Fruit fly (Drosophila melanogaster) whole organism, embryonic: Measurements from ENCODE around the gene amos.
A peak's percentile ranks its signal among the peaks of the same experiment; 100 is the strongest.

Source experiments
- Atf-2 ChIP-seq: fragments of 200-800 bp; sonication (Bioruptor generic); optimal IDR thresholded peaks from 2 replicates; lab custom pipeline; 2016; ENCODE audit warnings: missing biosample characterization, missing genetic modification characterization
- CG10654 ChIP-seq: fragments of 200-800 bp; sonication (Bioruptor generic); optimal IDR thresholded peaks from 2 replicates; lab custom pipeline; 2016; ENCODE audit warnings: missing biosample characterization, missing genetic modification characterization
- CG11093 ChIP-seq: fragments of 200-800 bp; sonication (Bioruptor generic); IDR thresholded peaks from 3 replicates; pipeline ENCODE4 v1.3.6; 2022; ENCODE audit warnings: missing biosample characterization, missing genetic modification characterization
- CG11456 ChIP-seq: fragments of 200-800 bp; sonication (Bioruptor generic); IDR thresholded peaks from 3 replicates; pipeline ENCODE4 v1.3.6; 2022; ENCODE audit warnings: missing biosample characterization, missing genetic modification characterization
- CG15073 ChIP-seq: fragments of 200-800 bp; sonication (Bioruptor generic); optimal IDR thresholded peaks from 2 replicates; lab custom pipeline; 2016; ENCODE audit warnings: missing biosample characterization, missing genetic modification characterization
- CG17359 ChIP-seq: fragments of 200-800 bp; sonication (Bioruptor generic); optimal IDR thresholded peaks from 3 replicates; lab custom pipeline; 2018; ENCODE audit warnings: missing biosample characterization, mild to moderate bottlenecking, missing genetic modification characterization, moderate library complexity
- CG31388 ChIP-seq: fragments of 200-800 bp; sonication (Bioruptor generic); optimal IDR thresholded peaks from 2 replicates; lab custom pipeline; 2016; ENCODE audit warnings: missing biosample characterization, missing genetic modification characterization
- CG4404 ChIP-seq: fragments of 200-800 bp; sonication (Bioruptor generic); IDR thresholded peaks from 2 replicates; pipeline ENCODE4 v1.3.6; 2022; ENCODE audit warnings: missing biosample characterization, missing genetic modification characterization
- CG5245 ChIP-seq: fragments of 200-800 bp; sonication (Bioruptor generic); optimal IDR thresholded peaks from 3 replicates; lab custom pipeline; 2016; ENCODE audit warnings: missing biosample characterization, missing genetic modification characterization
- CG6854 ChIP-seq: fragments of 200-800 bp; sonication (Bioruptor generic); optimal IDR thresholded peaks from 3 replicates; lab custom pipeline; 2017; ENCODE audit warnings: missing biosample characterization, mild to moderate bottlenecking, missing genetic modification characterization
- CG7372 ChIP-seq: fragments of 200-800 bp; sonication (Bioruptor generic); IDR thresholded peaks from 2 replicates; pipeline ENCODE4 v1.3.6; 2022; ENCODE audit warnings: missing biosample characterization, missing genetic modification characterization
- CG7556 ChIP-seq: fragments of 200-800 bp; sonication (Bioruptor generic); optimal IDR thresholded peaks from 2 replicates; lab custom pipeline; 2017; ENCODE audit warnings: missing biosample characterization, mild to moderate bottlenecking, missing genetic modification characterization
- CG7928 ChIP-seq: fragments of 200-800 bp; sonication (Bioruptor generic); optimal IDR thresholded peaks from 2 replicates; lab custom pipeline; 2017; ENCODE audit warnings: missing biosample characterization, mild to moderate bottlenecking, missing genetic modification characterization
- CG8924 ChIP-seq: fragments of 200-800 bp; optimal IDR thresholded peaks from 3 replicates; lab custom pipeline; 2019; ENCODE audit warnings: missing biosample characterization, mild to moderate bottlenecking, missing genetic modification characterization, moderate library complexity
- CG9437 ChIP-seq: fragments of 200-800 bp; sonication (Bioruptor generic); optimal IDR thresholded peaks from 2 replicates; lab custom pipeline; 2018; ENCODE audit warnings: missing biosample characterization, mild to moderate bottlenecking, missing genetic modification characterization
- CG9797 ChIP-seq: fragments of 200-800 bp; sonication (Bioruptor generic); optimal IDR thresholded peaks from 3 replicates; lab custom pipeline; 2018; ENCODE audit warnings: missing biosample characterization, mild to moderate bottlenecking, missing genetic modification characterization
- CTCF ChIP-seq: fragments of 200-800 bp; sonication (Bioruptor generic); optimal IDR thresholded peaks from 2 replicates; lab custom pipeline; 2017; ENCODE audit warnings: missing biosample characterization, mild to moderate bottlenecking, missing genetic modification characterization, moderate library complexity
- Camta ChIP-seq: fragments of 200-800 bp; sonication (Bioruptor generic); optimal IDR thresholded peaks from 2 replicates; lab custom pipeline; 2016; ENCODE audit warnings: missing biosample characterization, missing genetic modification characterization
- D19B ChIP-seq: fragments of 200-800 bp; sonication (Bioruptor generic); optimal IDR thresholded peaks from 2 replicates; lab custom pipeline; 2017; ENCODE audit warnings: missing biosample characterization, mild to moderate bottlenecking, missing genetic modification characterization
- Dp ChIP-seq: fragments of 200-800 bp; sonication (Bioruptor generic); optimal IDR thresholded peaks from 2 replicates; lab custom pipeline; 2018; ENCODE audit warnings: missing biosample characterization, mild to moderate bottlenecking, missing genetic modification characterization, moderate library complexity
- Dref ChIP-seq: fragments of 200-800 bp; sonication (Bioruptor generic); IDR thresholded peaks from 2 replicates; pipeline ENCODE4 v1.3.6; 2022; ENCODE audit warnings: missing biosample characterization, missing genetic modification characterization
- HLH4C ChIP-seq: fragments of 200-800 bp; sonication (Bioruptor generic); IDR thresholded peaks from 3 replicates; pipeline ENCODE4 v1.3.6; 2022; ENCODE audit warnings: missing biosample characterization, missing genetic modification characterization; ENCODE audit not compliant: partially characterized antibody
- Hand ChIP-seq: fragments of 200-800 bp; sonication (Bioruptor generic); optimal IDR thresholded peaks from 2 replicates; lab custom pipeline; 2017; ENCODE audit warnings: mild to moderate bottlenecking, missing biosample characterization, missing genetic modification reagents, missing genetic modification characterization
- MBD-R2 ChIP-seq: fragments of 200-800 bp; sonication (Bioruptor generic); IDR thresholded peaks from 2 replicates; pipeline ENCODE4 v1.3.6; 2022; ENCODE audit warnings: missing biosample characterization, missing genetic modification characterization
- Neu2 ChIP-seq: fragments of 200-800 bp; sonication (Bioruptor generic); optimal IDR thresholded peaks from 3 replicates; lab custom pipeline; 2016; ENCODE audit warnings: missing biosample characterization, missing genetic modification characterization, borderline replicate concordance
- Oaz ChIP-seq: fragments of 200-800 bp; sonication (Bioruptor generic); IDR thresholded peaks from 2 replicates; pipeline ENCODE4 v1.3.6; 2022; ENCODE audit warnings: missing biosample characterization, missing genetic modification characterization
- Pdp1 ChIP-seq, 2 experiments: fragments of 200-800 bp; sonication (Bioruptor generic); optimal IDR thresholded peaks; 3 replicates each; lab custom pipeline; 2016; ENCODE audit warnings: missing biosample characterization in 2 of 2, missing genetic modification characterization in 2 of 2, mild to moderate bottlenecking in 1 of 2, moderate library complexity in 1 of 2
- Six4 ChIP-seq: fragments of 200-800 bp; sonication (Bioruptor generic); optimal IDR thresholded peaks from 2 replicates; lab custom pipeline; 2016; ENCODE audit warnings: missing biosample characterization, missing genetic modification characterization
- Xrp1 ChIP-seq: fragments of 200-800 bp; sonication (Bioruptor generic); IDR thresholded peaks from 2 replicates; pipeline ENCODE4 v1.3.6; 2022; ENCODE audit warnings: missing biosample characterization, missing genetic modification characterization
- ase ChIP-seq: fragments of 200-800 bp; sonication (Bioruptor generic); IDR thresholded peaks from 3 replicates; pipeline ENCODE4 v1.3.6; 2022; ENCODE audit warnings: missing biosample characterization, missing genetic modification characterization
- cas ChIP-seq: fragments of 200-800 bp; sonication (Bioruptor generic); IDR thresholded peaks from 2 replicates; pipeline ENCODE4 v1.3.6; 2022; ENCODE audit warnings: missing biosample characterization, missing genetic modification characterization
- cato ChIP-seq: fragments of 200-800 bp; sonication (Bioruptor generic); optimal IDR thresholded peaks from 2 replicates; lab custom pipeline; 2016; ENCODE audit warnings: missing biosample characterization, missing genetic modification characterization, borderline replicate concordance
- caup ChIP-seq: fragments of 200-800 bp; sonication (Bioruptor generic); optimal IDR thresholded peaks from 3 replicates; lab custom pipeline; 2017; ENCODE audit warnings: missing biosample characterization, mild to moderate bottlenecking, missing genetic modification characterization, moderate library complexity; ENCODE audit not compliant: severe bottlenecking
- cwo ChIP-seq: fragments of 200-800 bp; sonication (Bioruptor generic); optimal IDR thresholded peaks from 3 replicates; lab custom pipeline; 2017; ENCODE audit warnings: missing biosample characterization, missing genetic modification characterization, mild to moderate bottlenecking, moderate library complexity, missing genetic modification reagents
- disco-r ChIP-seq: fragments of 200-800 bp; sonication (Bioruptor generic); optimal IDR thresholded peaks from 2 replicates; lab custom pipeline; 2016; ENCODE audit warnings: missing biosample characterization, missing genetic modification characterization
- dmrt11E ChIP-seq: fragments of 200-800 bp; sonication (Bioruptor generic); optimal IDR thresholded peaks from 3 replicates; lab custom pipeline; 2018; ENCODE audit warnings: missing biosample characterization, mild to moderate bottlenecking, missing genetic modification characterization, moderate library complexity
- gcm ChIP-seq: fragments of 200-800 bp; sonication (Bioruptor generic); optimal IDR thresholded peaks from 2 replicates; lab custom pipeline; 2019; ENCODE audit warnings: missing biosample characterization, mild to moderate bottlenecking, missing genetic modification characterization, moderate library complexity
- gcm2 ChIP-seq: fragments of 200-800 bp; sonication (Bioruptor generic); optimal IDR thresholded peaks from 2 replicates; lab custom pipeline; 2016; ENCODE audit warnings: missing biosample characterization, missing genetic modification characterization
- hbn ChIP-seq: fragments of 200-800 bp; sonication (Bioruptor generic); IDR thresholded peaks from 2 replicates; pipeline ENCODE4 v1.3.6; 2022; ENCODE audit warnings: missing biosample characterization, missing genetic modification characterization; ENCODE audit not compliant: partially characterized antibody
- inv ChIP-seq: fragments of 200-800 bp; sonication (Bioruptor generic); IDR thresholded peaks from 2 replicates; pipeline ENCODE4 v1.3.6; 2022; ENCODE audit warnings: missing biosample characterization, missing genetic modification characterization; ENCODE audit not compliant: partially characterized antibody
- lab ChIP-seq: fragments of 200-800 bp; sonication (Bioruptor generic); optimal IDR thresholded peaks from 3 replicates; lab custom pipeline; 2017; ENCODE audit warnings: missing biosample characterization, missing genetic modification characterization, mild to moderate bottlenecking, moderate library complexity, missing genetic modification reagents
- mam ChIP-seq: fragments of 200-800 bp; sonication (Bioruptor generic); optimal IDR thresholded peaks from 3 replicates; lab custom pipeline; 2016; ENCODE audit warnings: missing biosample characterization, missing genetic modification characterization
- odd ChIP-seq: fragments of 200-800 bp; sonication (Bioruptor generic); optimal IDR thresholded peaks from 2 replicates; lab custom pipeline; 2017; ENCODE audit warnings: missing biosample characterization, mild to moderate bottlenecking, missing genetic modification characterization
- onecut ChIP-seq: fragments of 200-800 bp; sonication (Bioruptor generic); IDR thresholded peaks from 2 replicates; pipeline ENCODE4 v1.3.6; 2022; ENCODE audit warnings: missing biosample characterization, missing genetic modification characterization
- p53 ChIP-seq: fragments of 200-800 bp; sonication (Bioruptor generic); optimal IDR thresholded peaks from 2 replicates; lab custom pipeline; 2016; ENCODE audit warnings: missing biosample characterization, missing genetic modification characterization
- ro ChIP-seq: fragments of 200-800 bp; sonication (Bioruptor generic); IDR thresholded peaks from 2 replicates; pipeline ENCODE4 v1.3.6; 2022; ENCODE audit warnings: missing biosample characterization, missing genetic modification characterization
- seq ChIP-seq: fragments of 200-800 bp; sonication (Bioruptor generic); IDR thresholded peaks from 2 replicates; pipeline ENCODE4 v1.3.6; 2022; ENCODE audit warnings: missing biosample characterization, missing genetic modification characterization
- slou ChIP-seq: fragments of 200-800 bp; sonication (Bioruptor generic); optimal IDR thresholded peaks from 3 replicates; lab custom pipeline; 2016; ENCODE audit warnings: missing biosample characterization, missing genetic modification characterization
- slp2 ChIP-seq: fragments of 200-800 bp; sonication (Bioruptor generic); optimal IDR thresholded peaks from 2 replicates; lab custom pipeline; 2016; ENCODE audit warnings: missing biosample characterization, missing genetic modification characterization
- tx ChIP-seq: fragments of 200-800 bp; sonication (Bioruptor generic); optimal IDR thresholded peaks from 2 replicates; lab custom pipeline; 2016; ENCODE audit warnings: missing biosample characterization, missing genetic modification characterization
- wor ChIP-seq: fragments of 200-800 bp; sonication (Bioruptor generic); IDR thresholded peaks from 2 replicates; pipeline ENCODE4 v1.3.6; 2022; ENCODE audit warnings: missing biosample characterization, missing genetic modification characterization

amos gene

dm6 chr2L:18604986-18605385 is 8.3 kb upstream of the amos start, which contains the start of gene CG10413 (continued):
- peak; percentile 97 for TF ChIP-seq Hand (GFP tag; lab: Kevin White, UChicago)
- TF ChIP-seq CG6854 (GFP tag; lab: Kevin White, UChicago): peak; percentile 94
- TF ChIP-seq slou (GFP tag; lab: Kevin White, UChicago): peak; percentile 94
- TF ChIP-seq ro: peak; percentile 89
- peak; percentile 93 for TF ChIP-seq onecut (GFP tag; lab: Robert Waterston, UW)
- TF ChIP-seq CG9797 (GFP tag; lab: Kevin White, UChicago): peak; percentile 77
- peak; percentile 86 for TF ChIP-seq Neu2 (GFP tag; lab: Kevin White, UChicago)
- peak; percentile 93 for TF ChIP-seq D19B
- peak; percentile 99 for TF ChIP-seq mam
- peak; percentile 92 for TF ChIP-seq ase
- peak; percentile 96 for TF ChIP-seq gcm2 (GFP tag; lab: Kevin White, UChicago)
- peak; percentile 83 for TF ChIP-seq CG15073 (GFP tag; lab: Kevin White, UChicago)
- TF ChIP-seq CG10654 (GFP tag; lab: Kevin White, UChicago): peak; percentile 96
- TF ChIP-seq Xrp1 (GFP tag; lab: Robert Waterston, UW): peak; percentile 98
- TF ChIP-seq CG7372 (GFP tag; lab: Robert Waterston, UW): peak; percentile 98
- peak; percentile 95 for TF ChIP-seq Oaz
- peak; percentile 96 for TF ChIP-seq cwo (GFP tag; lab: Kevin White, UChicago)
- peak; percentile 98 for TF ChIP-seq tx
- TF ChIP-seq slp2 (GFP tag; lab: Kevin White, UChicago): peak; percentile 96
- peak; percentile 33; the same call in 1 of the 2 replicates for TF ChIP-seq inv
- TF ChIP-seq Dp (GFP tag; lab: Kevin White, UChicago): peak; percentile 42
- peak; percentile 96 for TF ChIP-seq CG5245 (GFP tag; lab: Kevin White, UChicago)
- TF ChIP-seq Camta: peak; percentile 98
- TF ChIP-seq cato (GFP tag; lab: Kevin White, UChicago): peak; percentile 95
- TF ChIP-seq CG11093: peak; percentile 97
- TF ChIP-seq cas (GFP tag; lab: Robert Waterston, UW): peak; percentile 94
- TF ChIP-seq CG8924 (tag; lab: Kevin White, UChicago): peak; percentile 98
- TF ChIP-seq caup (GFP tag; lab: Kevin White, UChicago): peak; percentile 97
- TF ChIP-seq Atf-2 (GFP tag; lab: Kevin White, UChicago): peak; percentile 98
- no peak for TF ChIP-seq hbn (GFP tag; lab: Robert Waterston, UW)
- peak; percentile 90 for TF ChIP-seq CG9437
- peak; percentile 98 for TF ChIP-seq MBD-R2 (GFP tag; lab: Robert Waterston, UW)
- peak; percentile 96 to 99 for TF ChIP-seq Pdp1 (GFP tag; optimal IDR thresholded peaks at IDR 0.05; lab: Kevin White, UChicago)
- TF ChIP-seq dmrt11E (tag; lab: Kevin White, UChicago): peak; percentile 97
- peak; percentile 99 for TF ChIP-seq lab (GFP tag; lab: Kevin White, UChicago)
- TF ChIP-seq odd (GFP tag; lab: Kevin White, UChicago): peak; percentile 97
- TF ChIP-seq Dref: peak; percentile 47
- peak; percentile 90 for TF ChIP-seq wor (GFP tag; lab: Robert Waterston, UW)
- TF ChIP-seq Six4 (GFP tag; lab: Kevin White, UChicago): peak; percentile 95
- TF ChIP-seq CG11456: peak; percentile 98
- TF ChIP-seq CG7556: peak; percentile 96
- TF ChIP-seq CTCF (GFP tag; lab: Kevin White, UChicago): peak; percentile 68
- TF ChIP-seq gcm (GFP tag; lab: Kevin White, UChicago): peak; percentile 98
- TF ChIP-seq seq (GFP tag; lab: Robert Waterston, UW): peak; percentile 98
- TF ChIP-seq CG17359 (tag; lab: Kevin White, UChicago): peak; percentile 98
- TF ChIP-seq CG7928 (GFP tag; lab: Kevin White, UChicago): peak; percentile 82
- peak; percentile 97 for TF ChIP-seq CG4404 (GFP tag; lab: Robert Waterston, UW)
- peak; percentile 97 for TF ChIP-seq disco-r (GFP tag; lab: Kevin White, UChicago)
- no peak for TF ChIP-seq HLH4C (GFP tag; lab: Robert Waterston, UW)
- TF ChIP-seq CG31388: peak; percentile 95
- peak; percentile 91 for TF ChIP-seq p53
